Fruit fly (Drosophila melanogaster) whole organism, embryonic: Measurements from ENCODE around the gene UbcE2M.

Source experiments
- Abd-B ChIP-seq: fragments of 200-800 bp; sonication (Bioruptor generic); optimal IDR thresholded peaks from 2 replicates; lab custom pipeline; 2018; ENCODE audit warnings: missing biosample characterization, mild to moderate bottlenecking, missing genetic modification characterization, moderate library complexity
- B-H1 ChIP-seq: fragments of 200-800 bp; sonication (Bioruptor generic); IDR thresholded peaks from 3 replicates; pipeline ENCODE4 v1.3.6; 2022; ENCODE audit warnings: missing biosample characterization, missing genetic modification characterization
- CG10366 ChIP-seq: fragments of 200-800 bp; sonication (Bioruptor generic); IDR thresholded peaks from 2 replicates; pipeline ENCODE4 v1.3.6; 2022; ENCODE audit warnings: missing biosample characterization, missing genetic modification characterization
- CG10959 ChIP-seq: fragments of 200-800 bp; sonication (Bioruptor generic); IDR thresholded peaks from 2 replicates; pipeline ENCODE4 v1.3.6; 2022; ENCODE audit warnings: missing biosample characterization, missing genetic modification characterization
- CG11560 ChIP-seq: fragments of 200-800 bp; sonication (Bioruptor generic); IDR thresholded peaks from 3 replicates; pipeline ENCODE4 v1.3.6; 2022; ENCODE audit warnings: missing biosample characterization, missing genetic modification characterization
- CG13775 ChIP-seq: fragments of 200-800 bp; sonication (Bioruptor generic); optimal IDR thresholded peaks from 3 replicates; lab custom pipeline; 2017; ENCODE audit warnings: missing biosample characterization, mild to moderate bottlenecking, missing genetic modification characterization
- CG13894 ChIP-seq: fragments of 200-800 bp; sonication (Bioruptor generic); optimal IDR thresholded peaks from 3 replicates; lab custom pipeline; 2018; ENCODE audit warnings: missing biosample characterization, mild to moderate bottlenecking, missing genetic modification characterization, moderate library complexity
- CG14050 ChIP-seq: fragments of 200-800 bp; sonication (Bioruptor generic); IDR thresholded peaks from 3 replicates; pipeline ENCODE4 v1.3.6; 2022; ENCODE audit warnings: missing biosample characterization, missing genetic modification characterization
- CG15479 ChIP-seq: fragments of 200-800 bp; sonication (Bioruptor generic); optimal IDR thresholded peaks from 3 replicates; lab custom pipeline; 2019; ENCODE audit warnings: missing biosample characterization, mild to moderate bottlenecking, missing genetic modification characterization, moderate library complexity
- CG1602 ChIP-seq: fragments of 200-800 bp; sonication (Bioruptor generic); optimal IDR thresholded peaks from 3 replicates; lab custom pipeline; 2016; ENCODE audit warnings: missing biosample characterization, missing genetic modification characterization
- CG17359 ChIP-seq: fragments of 200-800 bp; sonication (Bioruptor generic); optimal IDR thresholded peaks from 3 replicates; lab custom pipeline; 2018; ENCODE audit warnings: missing biosample characterization, mild to moderate bottlenecking, missing genetic modification characterization, moderate library complexity
- CG17829 ChIP-seq: fragments of 200-800 bp; optimal IDR thresholded peaks from 2 replicates; lab custom pipeline; 2019; ENCODE audit warnings: missing biosample characterization, mild to moderate bottlenecking, missing genetic modification characterization, moderate library complexity
- CG1832 ChIP-seq: fragments of 200-800 bp; sonication (Bioruptor generic); optimal IDR thresholded peaks from 2 replicates; lab custom pipeline; 2017; ENCODE audit warnings: missing biosample characterization, mild to moderate bottlenecking, missing genetic modification characterization, inconsistent platforms
- CG2875 ChIP-seq: fragments of 200-800 bp; sonication (Bioruptor generic); optimal IDR thresholded peaks from 2 replicates; lab custom pipeline; 2017; ENCODE audit warnings: missing biosample characterization, mild to moderate bottlenecking, missing genetic modification characterization, missing genetic modification reagents
- CG31441 ChIP-seq: fragments of 200-800 bp; sonication (Bioruptor generic); IDR thresholded peaks from 2 replicates; pipeline ENCODE4 v1.3.6; 2022; ENCODE audit warnings: missing biosample characterization, missing genetic modification characterization
- CG43689 ChIP-seq: fragments of 200-800 bp; sonication (Bioruptor generic); IDR thresholded peaks from 2 replicates; pipeline ENCODE4 v1.3.6; 2022; ENCODE audit warnings: missing biosample characterization, missing genetic modification characterization
- CG5953 ChIP-seq: fragments of 200-800 bp; sonication (Bioruptor generic); IDR thresholded peaks from 2 replicates; pipeline ENCODE4 v1.3.6; 2022; ENCODE audit warnings: missing biosample characterization, missing genetic modification characterization
- CG6791 ChIP-seq: fragments of 200-800 bp; sonication (Bioruptor generic); IDR thresholded peaks from 3 replicates; pipeline ENCODE4 v1.3.6; 2022; ENCODE audit warnings: missing biosample characterization, missing genetic modification characterization; ENCODE audit not compliant: partially characterized antibody
- CG8290 ChIP-seq, 3 experiments: fragments of 200-800 bp; sonication (Bioruptor generic); optimal IDR thresholded peaks; 2 replicates each; lab custom pipeline; 2016 to 2019; ENCODE audit warnings: missing biosample characterization in 3 of 3, missing genetic modification characterization in 3 of 3, mild to moderate bottlenecking in 2 of 3, moderate library complexity in 1 of 3
- CkIIα-i1 ChIP-seq: fragments of 200-800 bp; sonication (Bioruptor generic); IDR thresholded peaks from 2 replicates; pipeline ENCODE4 v1.3.6; 2022; ENCODE audit warnings: missing biosample characterization, missing genetic modification characterization
- D19B ChIP-seq: fragments of 200-800 bp; sonication (Bioruptor generic); optimal IDR thresholded peaks from 2 replicates; lab custom pipeline; 2017; ENCODE audit warnings: missing biosample characterization, mild to moderate bottlenecking, missing genetic modification characterization
- Ets65A ChIP-seq: fragments of 200-800 bp; sonication (Bioruptor generic); peaks from one replicate; lab custom pipeline; 2016; ENCODE audit warnings: missing biosample characterization, missing genetic modification characterization
- Fer3 ChIP-seq: fragments of 200-800 bp; sonication (Bioruptor generic); optimal IDR thresholded peaks from 2 replicates; lab custom pipeline; 2018; ENCODE audit warnings: missing biosample characterization, mild to moderate bottlenecking, missing genetic modification characterization, moderate library complexity
- HmgD ChIP-seq: fragments of 200-800 bp; sonication (Bioruptor generic); optimal IDR thresholded peaks from 3 replicates; lab custom pipeline; 2016; ENCODE audit warnings: missing biosample characterization, missing genetic modification characterization
- Med ChIP-seq: fragments of 200-800 bp; sonication (Bioruptor generic); peaks from one replicate; lab custom pipeline; 2016; ENCODE audit warnings: missing biosample characterization, missing genetic modification characterization, mild to moderate bottlenecking, inconsistent platforms, moderate library complexity
- Nf-YB ChIP-seq: fragments of 200-800 bp; sonication (Bioruptor generic); optimal IDR thresholded peaks from 3 replicates; lab custom pipeline; 2019; ENCODE audit warnings: missing biosample characterization, mild to moderate bottlenecking, missing genetic modification characterization, moderate library complexity
- Opbp ChIP-seq: fragments of 200-800 bp; sonication (Bioruptor generic); IDR thresholded peaks from 3 replicates; pipeline ENCODE4 v1.3.6; 2022; ENCODE audit warnings: missing biosample characterization, missing genetic modification characterization; ENCODE audit not compliant: partially characterized antibody
- Scr ChIP-seq: fragments of 200-800 bp; sonication (Bioruptor generic); IDR thresholded peaks from 2 replicates; pipeline ENCODE4 v1.3.6; 2022; ENCODE audit warnings: missing biosample characterization, missing genetic modification characterization; ENCODE audit not compliant: partially characterized antibody
- Sin3A ChIP-seq: fragments of >200 bp; optimal IDR thresholded peaks from 2 replicates; lab custom pipeline; 2018
- TFAM ChIP-seq: fragments of 200-800 bp; sonication (Bioruptor generic); optimal IDR thresholded peaks from 2 replicates; lab custom pipeline; 2017; ENCODE audit warnings: missing biosample characterization, missing genetic modification characterization, inconsistent platforms
- Xbp1 ChIP-seq: fragments of 200-800 bp; sonication (Bioruptor generic); optimal IDR thresholded peaks from 3 replicates; lab custom pipeline; 2016; ENCODE audit warnings: missing biosample characterization, mild to moderate bottlenecking, missing genetic modification characterization
- ac ChIP-seq: fragments of 200-800 bp; sonication (Bioruptor generic); optimal IDR thresholded peaks from 3 replicates; lab custom pipeline; 2017; ENCODE audit warnings: missing biosample characterization, mild to moderate bottlenecking, missing genetic modification characterization
- al ChIP-seq: fragments of 200-800 bp; sonication (Bioruptor generic); IDR thresholded peaks from 2 replicates; pipeline ENCODE4 v1.3.6; 2022; ENCODE audit warnings: missing biosample characterization, missing genetic modification characterization
- cad ChIP-seq: fragments of >200 bp; optimal IDR thresholded peaks from 2 replicates; lab custom pipeline; 2017; ENCODE audit warnings: missing biosample characterization, missing genetic modification characterization
- caup ChIP-seq: fragments of 200-800 bp; sonication (Bioruptor generic); optimal IDR thresholded peaks from 3 replicates; lab custom pipeline; 2017; ENCODE audit warnings: missing biosample characterization, mild to moderate bottlenecking, missing genetic modification characterization, moderate library complexity; ENCODE audit not compliant: severe bottlenecking
- chinmo ChIP-seq: fragments of 200-800 bp; sonication (Bioruptor generic); IDR thresholded peaks from 4 replicates; pipeline ENCODE4 v1.3.6; 2022; ENCODE audit warnings: missing biosample characterization, missing genetic modification characterization; ENCODE audit not compliant: partially characterized antibody
- fd3F ChIP-seq: fragments of 200-800 bp; sonication (Bioruptor generic); optimal IDR thresholded peaks from 2 replicates; lab custom pipeline; 2018; ENCODE audit warnings: missing biosample characterization, mild to moderate bottlenecking, missing genetic modification characterization, moderate library complexity
- fu2 ChIP-seq: fragments of 200-800 bp; sonication (Bioruptor generic); optimal IDR thresholded peaks from 2 replicates; lab custom pipeline; 2016; ENCODE audit warnings: missing biosample characterization, missing genetic modification characterization
- gro ChIP-seq: fragments of 200-800 bp; sonication (Bioruptor generic); optimal IDR thresholded peaks from 2 replicates; lab custom pipeline; 2016; ENCODE audit warnings: missing biosample characterization, missing genetic modification characterization
- ind ChIP-seq: fragments of 200-800 bp; sonication (Bioruptor generic); optimal IDR thresholded peaks from 3 replicates; lab custom pipeline; 2016; ENCODE audit warnings: missing biosample characterization, missing genetic modification characterization
- insv ChIP-seq, 2 experiments: fragments of 200-800 bp; sonication (Bioruptor generic); optimal IDR thresholded peaks; 3 replicates each; lab custom pipeline; 2016 to 2018; ENCODE audit warnings: missing biosample characterization in 2 of 2, missing genetic modification characterization in 2 of 2
- jigr1 ChIP-seq: fragments of 200-800 bp; sonication (Bioruptor generic); IDR thresholded peaks from 3 replicates; pipeline ENCODE4 v1.3.6; 2022; ENCODE audit warnings: missing biosample characterization, missing genetic modification characterization
- ken ChIP-seq: fragments of 200-800 bp; sonication (Bioruptor generic); IDR thresholded peaks from 3 replicates; pipeline ENCODE4 v1.3.6; 2022; ENCODE audit warnings: missing biosample characterization, missing genetic modification characterization
- p53 ChIP-seq: fragments of 200-800 bp; sonication (Bioruptor generic); optimal IDR thresholded peaks from 2 replicates; lab custom pipeline; 2016; ENCODE audit warnings: missing biosample characterization, missing genetic modification characterization
- sc ChIP-seq, 3 experiments: fragments of >200 bp in 2 of 3; fragments of 200-800 bp in 1 of 3; sonication (Bioruptor generic) in 1 of 3; optimal IDR thresholded peaks; 2 replicates in 2 of 3; 3 replicates in 1 of 3; lab custom pipeline; 2017; ENCODE audit warnings: mild to moderate bottlenecking in 1 of 3, missing biosample characterization in 1 of 3, missing genetic modification characterization in 1 of 3, missing genetic modification reagents in 1 of 3
- sisA ChIP-seq: fragments of 200-800 bp; sonication (Bioruptor generic); IDR thresholded peaks from 2 replicates; pipeline ENCODE4 v1.3.6; 2022; ENCODE audit warnings: missing biosample characterization, missing genetic modification characterization
- slou ChIP-seq: fragments of 200-800 bp; sonication (Bioruptor generic); optimal IDR thresholded peaks from 3 replicates; lab custom pipeline; 2016; ENCODE audit warnings: missing biosample characterization, missing genetic modification characterization
- so ChIP-seq: fragments of 200-800 bp; sonication (Bioruptor generic); IDR thresholded peaks from 3 replicates; pipeline ENCODE4 v1.3.6; 2022; ENCODE audit warnings: missing biosample characterization, missing genetic modification characterization
- trem ChIP-seq: fragments of 200-800 bp; optimal IDR thresholded peaks from 3 replicates; lab custom pipeline; 2019; ENCODE audit warnings: missing biosample characterization, mild to moderate bottlenecking, missing genetic modification characterization, moderate library complexity

UbcE2M gene

DNA sequence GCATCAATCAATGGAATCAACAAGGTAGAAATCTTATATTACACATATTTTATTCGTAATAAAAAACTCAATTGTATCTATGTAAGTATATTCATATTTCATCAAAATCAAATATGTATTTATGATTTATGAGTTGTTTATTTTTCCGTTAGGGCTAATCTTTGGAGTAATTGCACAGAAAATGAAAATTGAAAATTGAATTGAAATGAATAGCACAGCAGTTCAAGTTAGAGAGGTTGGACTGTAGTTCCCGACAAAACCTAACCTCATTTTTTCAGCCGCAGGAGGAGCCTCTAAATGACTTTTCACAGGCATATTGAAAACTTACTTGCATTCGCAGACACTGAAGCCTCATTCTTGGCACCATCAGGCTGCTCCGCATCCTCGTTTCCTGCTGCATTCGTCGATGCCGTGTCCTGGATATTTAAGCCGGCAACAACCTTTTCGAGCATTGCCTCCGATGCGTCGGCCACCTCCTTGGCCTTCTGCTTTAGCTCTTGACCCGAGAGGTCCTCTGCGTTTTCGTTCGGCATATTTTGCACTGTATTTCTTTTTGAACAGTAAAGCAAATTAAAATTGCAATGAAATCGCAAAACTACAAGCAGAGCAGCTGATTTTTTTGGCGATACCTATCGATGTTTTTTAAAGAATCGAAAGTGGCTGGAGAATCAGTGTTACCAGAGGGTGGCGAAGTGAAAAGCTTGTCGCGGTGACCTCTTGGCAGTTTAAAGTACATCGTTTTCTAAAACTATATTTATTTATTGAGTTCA is 19.8 kb downstream of the UbcE2M start, which contains the start of gene Nmt (continued):
- TF ChIP-seq gro (GFP tag; lab: Kevin White, UChicago) (no peak), CG1832 (GFP tag; lab: Kevin White, UChicago) (no peak), insv (GFP tag; optimal IDR thresholded peaks at IDR 0.05; lab: Kevin White, UChicago) (no peak), CG8290 (GFP tag; optimal IDR thresholded peaks at IDR 0.05; lab: Kevin White, UChicago) (no peak), CG8290 (tag; optimal IDR thresholded peaks at IDR 0.05; lab: Kevin White, UChicago) (peak in 1 of 2 experiments; percentile 3), sisA (peak; percentile 43), D19B (GFP tag; lab: Kevin White, UChicago) (no peak), CG17359 (tag; lab: Kevin White, UChicago) (peak; percentile 26), CG11560 (tag; lab: Robert Waterston, UW) (no peak), chinmo (GFP tag; lab: Robert Waterston, UW) (peak; percentile 78; the same call in 3 of the 4 replicates), fd3F (GFP tag; lab: Kevin White, UChicago) (peak; percentile 7), jigr1 (no peak), trem (tag; lab: Kevin White, UChicago) (peak; percentile 2), Abd-B (GFP tag; lab: Kevin White, UChicago) (no peak), ind (GFP tag; lab: Kevin White, UChicago) (peak; percentile 44), fu2 (GFP tag; lab: Kevin White, UChicago) (no peak), Med (peak; percentile 79), p53 (GFP tag; lab: Kevin White, UChicago) (no peak), CG10959 (GFP tag; lab: Robert Waterston, UW) (no peak), CG2875 (GFP tag; lab: Kevin White, UChicago) (no peak), HmgD (GFP tag; lab: Kevin White, UChicago) (no peak), CG31441 (GFP tag; lab: Robert Waterston, UW) (no peak), Xbp1 (peak; percentile 58), Ets65A (GFP tag; lab: Kevin White, UChicago) (peak; percentile 90), B-H1 (GFP tag; lab: Robert Waterston, UW) (peak; percentile 13; the same call in 1 of the 3 replicates), CG10366 (GFP tag; lab: Robert Waterston, UW) (peak; percentile 70), slou (GFP tag; lab: Kevin White, UChicago) (no peak), CkIIα-i1 (GFP tag; lab: Robert Waterston, UW) (no peak), CG6791 (GFP tag; lab: Robert Waterston, UW) (peak; percentile 88), CG15479 (GFP tag; lab: Kevin White, UChicago) (no peak), CG17829 (tag; lab: Kevin White, UChicago) (no peak), CG1602 (GFP tag; lab: Kevin White, UChicago) (peak; percentile 26), Fer3 (peak; percentile 39), CG14050 (no peak), ken (no peak), Opbp (GFP tag; lab: Robert Waterston, UW) (peak; percentile 84), Scr (GFP tag; lab: Robert Waterston, UW) (peak; percentile 75), CG43689 (GFP tag; lab: Robert Waterston, UW) (0 out of 2 replicates have a peak, but pooled peaks have one; percentile 36), TFAM (GFP tag; lab: Kevin White, UChicago) (no peak), sc (optimal IDR thresholded peaks at IDR 0.05; lab: Kevin White, UChicago) (no peak), sc (GFP tag; optimal IDR thresholded peaks at IDR 0.05; lab: Kevin White, UChicago) (no peak), CG5953 (GFP tag; lab: Robert Waterston, UW) (peak; percentile 7; the same call in 1 of the 2 replicates), cad (GFP tag; lab: Kevin White, UChicago) (no peak), Sin3A (lab: Kevin White, UChicago) (peak; percentile 78), al (no peak), CG13894 (tag; lab: Kevin White, UChicago) (no peak), CG13775 (GFP tag; lab: Kevin White, UChicago) (peak; percentile 7), ac (no peak), caup (GFP tag; lab: Kevin White, UChicago) (no peak), Nf-YB (GFP tag; lab: Kevin White, UChicago) (no peak), so (no peak)
